Fruit fly (Drosophila melanogaster): ENCODE data around the gene Hsc70-2.

DNA sequence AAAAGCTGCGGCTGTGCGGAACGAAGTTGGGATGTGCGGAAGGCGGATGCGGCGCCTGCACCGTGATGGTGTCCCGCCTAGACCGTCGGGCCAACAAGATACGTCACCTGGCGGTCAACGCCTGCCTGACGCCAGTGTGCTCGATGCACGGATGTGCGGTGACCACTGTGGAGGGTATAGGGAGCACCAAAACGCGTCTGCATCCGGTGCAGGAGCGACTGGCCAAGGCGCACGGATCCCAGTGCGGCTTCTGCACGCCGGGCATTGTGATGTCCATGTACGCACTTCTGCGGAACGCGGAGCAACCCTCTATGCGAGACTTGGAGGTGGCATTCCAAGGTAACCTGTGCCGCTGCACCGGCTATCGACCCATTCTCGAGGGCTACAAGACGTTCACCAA lies 10.9 kb upstream of the Hsc70-2 start:
- TF ChIP-seq Mio (GFP tag; optimal IDR thresholded peaks at IDR 0.05) (no peak), Rel (GFP tag; optimal IDR thresholded peaks at IDR 0.05) (no peak), Rel (tag; optimal IDR thresholded peaks at IDR 0.05) (no peak), OdsH (GFP tag; optimal IDR thresholded peaks at IDR 0.05) (no peak), lola (GFP tag; optimal IDR thresholded peaks at IDR 0.05) (no peak), br (GFP tag; optimal IDR thresholded peaks at IDR 0.05) (no peak), Jra (GFP tag; optimal IDR thresholded peaks at IDR 0.05) (no peak), CrebA (GFP tag; optimal IDR thresholded peaks at IDR 0.05; ENCODE audit: borderline replicate concordance) (no peak), CG32264 (GFP tag; optimal IDR thresholded peaks at IDR 0.05) (no peak), h (GFP tag; optimal IDR thresholded peaks at IDR 0.05) (no peak), ey (GFP tag; optimal IDR thresholded peaks at IDR 0.05) (no peak), usp (GFP tag; optimal IDR thresholded peaks at IDR 0.05) (no peak)

All from whole organism, wandering third instar larva.